Worm (Caenorhabditis elegans) whole organism, L2 larva: ENCODE measurements around the gene Y57G11C.36.

ENCODE experiments used
- C34F6.9 ChIP-seq: fragments of 150-350 bp; optimal IDR thresholded peaks from 2 replicates; lab custom pipeline; 2014; ENCODE audit warnings: missing biosample characterization, missing genetic modification characterization
- F13H6.1 ChIP-seq: sonication (generic microtip); optimal IDR thresholded peaks from 2 replicates; lab custom pipeline; 2016; ENCODE audit warnings: missing genetic modification characterization, missing compliant biosample characterization
- R02D3.7 ChIP-seq: fragments of 150-350 bp; optimal IDR thresholded peaks from 2 replicates; lab custom pipeline; 2014; ENCODE audit warnings: missing biosample characterization, missing genetic modification characterization
- Y55F3AM.14 ChIP-seq: fragments of 200-800 bp; sonication (Bioruptor generic); optimal IDR thresholded peaks from 2 replicates; lab custom pipeline; 2018; ENCODE audit warnings: mild to moderate bottlenecking, missing genetic modification characterization, missing compliant biosample characterization
- ZK546.5 ChIP-seq: sonication (generic microtip); optimal IDR thresholded peaks from 2 replicates; lab custom pipeline; 2017; ENCODE audit warnings: missing biosample characterization, missing genetic modification characterization
- alr-1 ChIP-seq: fragments of 150-350 bp; optimal IDR thresholded peaks from 2 replicates; lab custom pipeline; 2014; ENCODE audit warnings: missing biosample characterization, missing genetic modification characterization
- aly-2 ChIP-seq: fragments of 150-350 bp; optimal IDR thresholded peaks from 2 replicates; lab custom pipeline; 2014; ENCODE audit warnings: missing biosample characterization, missing genetic modification characterization
- ama-1 ChIP-seq: fragments of 150-350 bp; optimal IDR thresholded peaks from 2 replicates; lab custom pipeline; 2018; ENCODE audit warnings: inconsistent platforms
- blmp-1 ChIP-seq: sonication (generic microtip); optimal IDR thresholded peaks from 2 replicates; lab custom pipeline; 2017; ENCODE audit warnings: missing genetic modification characterization, mild to moderate bottlenecking, missing compliant biosample characterization, antibody characterized with exemption, moderate library complexity; ENCODE audit not compliant: insufficient read depth
- ceh-16 ChIP-seq: fragments of 150-350 bp; optimal IDR thresholded peaks from 2 replicates; lab custom pipeline; 2014; ENCODE audit warnings: missing biosample characterization, missing genetic modification characterization
- ceh-82 ChIP-seq: fragments of 150-350 bp; optimal IDR thresholded peaks from 2 replicates; lab custom pipeline; 2014; ENCODE audit warnings: missing biosample characterization, missing genetic modification characterization
- dmd-4 ChIP-seq: sonication (generic microtip); optimal IDR thresholded peaks from 2 replicates; lab custom pipeline; 2017; ENCODE audit warnings: missing biosample characterization, missing genetic modification characterization
- elt-1 ChIP-seq: fragments of 150-350 bp; optimal IDR thresholded peaks from 2 replicates; lab custom pipeline; 2014; ENCODE audit warnings: missing biosample characterization, missing genetic modification characterization
- fos-1 ChIP-seq: fragments of 150-350 bp; optimal IDR thresholded peaks from 2 replicates; lab custom pipeline; 2014; ENCODE audit warnings: missing biosample characterization, missing genetic modification characterization
- gmeb-1 ChIP-seq: fragments of 150-350 bp; optimal IDR thresholded peaks from 2 replicates; lab custom pipeline; 2014; ENCODE audit warnings: missing biosample characterization, missing genetic modification characterization
- lin-13 ChIP-seq: fragments of 150-350 bp; optimal IDR thresholded peaks from 2 replicates; lab custom pipeline; 2014; ENCODE audit warnings: missing biosample characterization, missing genetic modification reagents, missing genetic modification characterization
- lin-39 ChIP-seq: fragments of 150-350 bp; optimal IDR thresholded peaks from 2 replicates; lab custom pipeline; 2014; ENCODE audit warnings: missing biosample characterization, missing genetic modification reagents, missing genetic modification characterization
- lsy-2 ChIP-seq, 2 experiments: fragments of 150-350 bp in 1 of 2; sonication (generic microtip) in 1 of 2; optimal IDR thresholded peaks; 2 replicates each; lab custom pipeline; 2014 to 2017; ENCODE audit warnings: missing biosample characterization in 2 of 2, missing genetic modification characterization in 2 of 2
- mab-5 ChIP-seq: fragments of 150-350 bp; optimal IDR thresholded peaks from 2 replicates; lab custom pipeline; 2014; ENCODE audit warnings: missing biosample characterization, missing genetic modification characterization
- mbf-1 ChIP-seq: sonication (generic microtip); optimal IDR thresholded peaks from 2 replicates; lab custom pipeline; 2017; ENCODE audit warnings: missing biosample characterization, missing genetic modification characterization
- mdl-1 ChIP-seq, 2 experiments: fragments of 150-350 bp in 1 of 2; sonication (generic microtip) in 1 of 2; optimal IDR thresholded peaks; 2 replicates each; lab custom pipeline; 2017; ENCODE audit warnings: missing biosample characterization in 2 of 2, missing genetic modification characterization in 2 of 2
- nhr-10 ChIP-seq: sonication (generic microtip); optimal IDR thresholded peaks from 2 replicates; lab custom pipeline; 2017; ENCODE audit warnings: missing biosample characterization, missing genetic modification characterization
- nhr-12 ChIP-seq: fragments of 150-350 bp; optimal IDR thresholded peaks from 2 replicates; lab custom pipeline; 2014; ENCODE audit warnings: missing biosample characterization, missing genetic modification characterization
- nhr-21 ChIP-seq: fragments of 150-350 bp; optimal IDR thresholded peaks from 2 replicates; lab custom pipeline; 2014; ENCODE audit warnings: missing biosample characterization, missing genetic modification characterization
- nhr-23 ChIP-seq: fragments of 150-350 bp; optimal IDR thresholded peaks from 2 replicates; lab custom pipeline; 2014; ENCODE audit warnings: missing biosample characterization, missing genetic modification reagents, missing genetic modification characterization
- nhr-237 ChIP-seq: fragments of 150-350 bp; optimal IDR thresholded peaks from 2 replicates; lab custom pipeline; 2014; ENCODE audit warnings: missing biosample characterization, missing genetic modification characterization
- nhr-6 ChIP-seq: fragments of 150-350 bp; optimal IDR thresholded peaks from 2 replicates; lab custom pipeline; 2014; ENCODE audit warnings: missing biosample characterization, missing genetic modification characterization
- nhr-77 ChIP-seq: fragments of 150-350 bp; optimal IDR thresholded peaks from 2 replicates; lab custom pipeline; 2014; ENCODE audit warnings: missing biosample characterization, missing genetic modification characterization
- sma-3 ChIP-seq: sonication (generic microtip); optimal IDR thresholded peaks from 2 replicates; lab custom pipeline; 2016; ENCODE audit warnings: missing genetic modification reagents, missing genetic modification characterization, missing compliant biosample characterization
- sma-9 ChIP-seq, 2 experiments: fragments of 150-350 bp in 1 of 2; sonication (generic microtip) in 1 of 2; optimal IDR thresholded peaks; 2 replicates each; lab custom pipeline; 2014 to 2016; ENCODE audit warnings: missing genetic modification characterization in 2 of 2, mild to moderate bottlenecking in 1 of 2, missing biosample characterization in 1 of 2, missing compliant biosample characterization in 1 of 2, missing genetic modification reagents in 1 of 2, moderate library complexity in 1 of 2
- snpc-4 ChIP-seq: fragments of 150-350 bp; optimal IDR thresholded peaks from 2 replicates; lab custom pipeline; 2014; ENCODE audit warnings: missing biosample characterization, missing genetic modification characterization
- unc-62 ChIP-seq: fragments of 150-350 bp; optimal IDR thresholded peaks from 2 replicates; lab custom pipeline; 2014; ENCODE audit warnings: missing biosample characterization, missing genetic modification reagents, missing genetic modification characterization
- zag-1 ChIP-seq: fragments of 150-350 bp; optimal IDR thresholded peaks from 2 replicates; lab custom pipeline; 2014; ENCODE audit warnings: missing biosample characterization, missing genetic modification characterization
- ztf-1 ChIP-seq: fragments of 200-800 bp; sonication (Bioruptor generic); conservative IDR thresholded peaks from 2 replicates; pipeline ENCODE4 v1.3.6; 2022; ENCODE audit warnings: missing genetic modification characterization, missing compliant biosample characterization
- ztf-4 ChIP-seq: fragments of 150-350 bp; optimal IDR thresholded peaks from 2 replicates; lab custom pipeline; 2014; ENCODE audit warnings: missing biosample characterization, missing genetic modification characterization

Y57G11C.36 gene

ce11 chrIV:14760845-14761244 lies 12.7 kb downstream of the Y57G11C.36 start, which contains the start of gene ptp-5.2:
Gene ptp-5.2 (minus strand): TSS chrIV:14760945.
- TF ChIP-seq dmd-4 (tag; lab: Kevin White, UChicago), result no peak
- TF ChIP-seq ztf-1 (GFP tag; lab: Robert Waterston, UW), result no peak
- no peak for TF ChIP-seq fos-1 (tag; lab: Kevin White, UChicago)
- no peak for TF ChIP-seq nhr-12 (tag; lab: Kevin White, UChicago)
- TF ChIP-seq sma-3, result no peak
- TF ChIP-seq F13H6.1 (tag; lab: Kevin White, UChicago), result no peak
- no peak for TF ChIP-seq alr-1 (tag; lab: Kevin White, UChicago)
- TF ChIP-seq nhr-6 (tag; lab: Kevin White, UChicago), result no peak
- TF ChIP-seq, all 48 proteins: peak for 0

- TF ChIP-seq C34F6.9 (tag; lab: Kevin White, UChicago), result no peak
- no peak for TF ChIP-seq Y55F3AM.14
- TF ChIP-seq lsy-2 (tag; optimal IDR thresholded peaks at IDR 0.05; lab: Kevin White, UChicago), result no peak
- no peak for TF ChIP-seq mdl-1 (tag; optimal IDR thresholded peaks at IDR 0.05; lab: Kevin White, UChicago)
- TF ChIP-seq alr-1 (tag; lab: Kevin White, UChicago), result no peak
- no peak for TF ChIP-seq ZK546.5
- no peak for TF ChIP-seq elt-1
- TF ChIP-seq lin-13 (GFP tag; lab: Kevin White, UChicago), result no peak
- no peak for TF ChIP-seq nhr-237 (tag; lab: Kevin White, UChicago)
- TF ChIP-seq ceh-82 (tag; lab: Kevin White, UChicago), result no peak
- TF ChIP-seq blmp-1 (tag; lab: Kevin White, UChicago), result no peak
- no peak for TF ChIP-seq nhr-6 (tag; lab: Kevin White, UChicago)
- no peak for TF ChIP-seq ama-1 (lab: Kevin White, UChicago)
- no peak for TF ChIP-seq nhr-12 (tag; lab: Kevin White, UChicago)
- no peak for TF ChIP-seq gmeb-1 (tag; lab: Kevin White, UChicago)
Measured at ce11 chrIV:14759662-14760061, 13.9 kb downstream of the Y57G11C.36 start.

- TF ChIP-seq ztf-4 (tag; lab: Kevin White, UChicago) (no peak), dmd-4 (tag; lab: Kevin White, UChicago) (no peak), R02D3.7 (tag; lab: Kevin White, UChicago) (no peak), alr-1 (tag; lab: Kevin White, UChicago) (no peak), lin-39 (no peak), ama-1 (lab: Kevin White, UChicago) (no peak), nhr-10 (tag; lab: Kevin White, UChicago) (no peak), mbf-1 (tag; lab: Kevin White, UChicago) (no peak), zag-1 (tag; lab: Kevin White, UChicago) (no peak), F13H6.1 (tag; lab: Kevin White, UChicago) (no peak), ztf-1 (GFP tag; lab: Robert Waterston, UW) (no peak), nhr-23 (no peak), blmp-1 (tag; lab: Kevin White, UChicago) (no peak), snpc-4 (tag; lab: Kevin White, UChicago) (no peak), gmeb-1 (tag; lab: Kevin White, UChicago) (no peak), sma-3 (no peak), nhr-21 (tag; lab: Kevin White, UChicago) (no peak), sma-9 (GFP tag; optimal IDR thresholded peaks at IDR 0.05; lab: Kevin White, UChicago) (no peak), sma-9 (tag; optimal IDR thresholded peaks at IDR 0.05; lab: Kevin White, UChicago) (no peak), nhr-77 (tag; lab: Kevin White, UChicago) (no peak)
- TF ChIP-seq, all 48 proteins: peak for 0
Measured at ce11 chrIV:14757786-14758185, 15.8 kb downstream of the Y57G11C.36 start.

ce11 chrIV:14754912-14755311 lies 18.7 kb downstream of the Y57G11C.36 start, which contains the start of gene Y57G11C.499:
Gene Y57G11C.499 (minus strand): TSS chrIV:14754934.
- TF ChIP-seq ceh-16 (tag; lab: Kevin White, UChicago), result no peak
- no peak for TF ChIP-seq mab-5
- TF ChIP-seq R02D3.7 (tag; lab: Kevin White, UChicago), result no peak
- no peak for TF ChIP-seq nhr-21 (tag; lab: Kevin White, UChicago)
- no peak for TF ChIP-seq mdl-1 (tag; optimal IDR thresholded peaks at IDR 0.05; lab: Kevin White, UChicago)
- TF ChIP-seq lin-13 (GFP tag; lab: Kevin White, UChicago), result no peak
- no peak for TF ChIP-seq ceh-82 (tag; lab: Kevin White, UChicago)
- TF ChIP-seq unc-62 (GFP tag; lab: Kevin White, UChicago), result no peak
- no peak for TF ChIP-seq aly-2 (tag; lab: Kevin White, UChicago)
- TF ChIP-seq elt-1, result no peak
- no peak for TF ChIP-seq gmeb-1 (tag; lab: Kevin White, UChicago)
- no peak for TF ChIP-seq sma-9 (GFP tag; optimal IDR thresholded peaks at IDR 0.05; lab: Kevin White, UChicago)
- TF ChIP-seq sma-9 (tag; optimal IDR thresholded peaks at IDR 0.05; lab: Kevin White, UChicago), result no peak
